Fruit fly (Drosophila melanogaster): ENCODE results near the gene Oseg5.

- no peak for TF ChIP-seq Sox102F (GFP tag; optimal IDR thresholded peaks at IDR 0.05)
- no peak for TF ChIP-seq Blimp-1 (GFP tag; optimal IDR thresholded peaks at IDR 0.05)
- TF ChIP-seq lz (GFP tag; optimal IDR thresholded peaks at IDR 0.05): no peak
- TF ChIP-seq CG3919 (GFP tag; optimal IDR thresholded peaks at IDR 0.05): no peak
- peak; percentile 48 for TF ChIP-seq svp (GFP tag)
Measured at dm6 chr2L:20783044-20783443, 52.6 kb downstream of the Oseg5 start.

Measured in whole organism, prepupa.